Worm (Caenorhabditis elegans) whole organism, L3 larva: ENCODE data around the gene enol-1.
A peak's percentile ranks its signal among the peaks of the same experiment; 100 is the strongest.

Experiments used
- R02D3.7 ChIP-seq: fragments of 150-350 bp; optimal IDR thresholded peaks from 2 replicates; lab custom pipeline; 2014; ENCODE audit warnings: missing biosample characterization, missing genetic modification characterization
- ZK546.5 ChIP-seq: sonication (generic microtip); optimal IDR thresholded peaks from 2 replicates; lab custom pipeline; 2017; ENCODE audit warnings: missing biosample characterization, missing genetic modification characterization
- aly-2 ChIP-seq: fragments of 150-350 bp; optimal IDR thresholded peaks from 2 replicates; lab custom pipeline; 2014; ENCODE audit warnings: missing biosample characterization, missing genetic modification characterization
- ama-1 ChIP-seq: fragments of 150-350 bp; optimal IDR thresholded peaks from 2 replicates; lab custom pipeline; 2018
- ceh-16 ChIP-seq: sonication (generic microtip); optimal IDR thresholded peaks from 2 replicates; lab custom pipeline; 2017; ENCODE audit warnings: missing biosample characterization, missing genetic modification characterization
- ceh-28 ChIP-seq: fragments of 150-350 bp; optimal IDR thresholded peaks from 2 replicates; lab custom pipeline; 2014; ENCODE audit warnings: missing biosample characterization, missing genetic modification reagents, missing genetic modification characterization
- ceh-82 ChIP-seq: fragments of 150-350 bp; optimal IDR thresholded peaks from 2 replicates; lab custom pipeline; 2014; ENCODE audit warnings: missing biosample characterization, missing genetic modification characterization
- ceh-9 ChIP-seq: sonication (generic microtip); optimal IDR thresholded peaks from 2 replicates; lab custom pipeline; 2018; ENCODE audit warnings: missing biosample characterization, missing genetic modification characterization
- daf-12 ChIP-seq: fragments of 150-350 bp; optimal IDR thresholded peaks from 2 replicates; lab custom pipeline; 2014; ENCODE audit warnings: missing biosample characterization, missing genetic modification reagents, missing genetic modification characterization
- egl-27 ChIP-seq: sonication (generic microtip); optimal IDR thresholded peaks from 4 replicates; lab custom pipeline; 2017; ENCODE audit warnings: missing biosample characterization, missing genetic modification reagents, missing genetic modification characterization
- egl-5 ChIP-seq: fragments of 150-350 bp; optimal IDR thresholded peaks from 2 replicates; lab custom pipeline; 2017; ENCODE audit warnings: missing biosample characterization, missing genetic modification reagents, missing genetic modification characterization, inconsistent platforms
- elt-1 ChIP-seq: fragments of 150-350 bp; optimal IDR thresholded peaks from 2 replicates; lab custom pipeline; 2014; ENCODE audit warnings: missing biosample characterization, missing genetic modification characterization
- elt-2 ChIP-seq: sonication (generic microtip); optimal IDR thresholded peaks from 2 replicates; lab custom pipeline; 2016; ENCODE audit warnings: missing genetic modification reagents, mild to moderate bottlenecking, missing genetic modification characterization, missing compliant biosample characterization
- elt-3 ChIP-seq, 3 experiments: fragments of 150-350 bp in 1 of 3; sonication (generic microtip) in 2 of 3; optimal IDR thresholded peaks; 2 replicates in 2 of 3; 4 replicates in 1 of 3; lab custom pipeline; 2014 to 2017; ENCODE audit warnings: missing biosample characterization in 3 of 3, missing genetic modification characterization in 3 of 3
- eor-1 ChIP-seq, 2 experiments: fragments of 150-350 bp; optimal IDR thresholded peaks; 2 replicates each; lab custom pipeline; 2014 to 2018; ENCODE audit warnings: missing biosample characterization in 2 of 2, missing genetic modification characterization in 2 of 2
- fkh-10 ChIP-seq: sonication (generic microtip); optimal IDR thresholded peaks from 2 replicates; lab custom pipeline; 2017; ENCODE audit warnings: missing biosample characterization, missing genetic modification reagents, missing genetic modification characterization
- fkh-2 ChIP-seq: fragments of 150-350 bp; optimal IDR thresholded peaks from 2 replicates; lab custom pipeline; 2014; ENCODE audit warnings: missing biosample characterization, missing genetic modification reagents, missing genetic modification characterization
- fos-1 ChIP-seq: fragments of 150-350 bp; optimal IDR thresholded peaks from 2 replicates; lab custom pipeline; 2014; ENCODE audit warnings: missing biosample characterization, missing genetic modification characterization
- jun-1 ChIP-seq: fragments of 150-350 bp; optimal IDR thresholded peaks from 2 replicates; lab custom pipeline; 2014; ENCODE audit warnings: missing biosample characterization, missing genetic modification reagents, missing genetic modification characterization
- lin-15B ChIP-seq: fragments of 150-350 bp; optimal IDR thresholded peaks from 2 replicates; lab custom pipeline; 2014; ENCODE audit warnings: missing biosample characterization, missing genetic modification characterization
- lin-39 ChIP-seq: fragments of 150-350 bp; optimal IDR thresholded peaks from 2 replicates; lab custom pipeline; 2018; ENCODE audit warnings: missing biosample characterization, missing genetic modification reagents, missing genetic modification characterization
- mdl-1 ChIP-seq: fragments of 150-350 bp; optimal IDR thresholded peaks from 2 replicates; lab custom pipeline; 2014; ENCODE audit warnings: missing biosample characterization, missing genetic modification characterization
- mml-1 ChIP-seq: fragments of 150-350 bp; sonication (generic microtip); optimal IDR thresholded peaks from 3 replicates; lab custom pipeline; 2014; ENCODE audit warnings: missing biosample characterization, missing genetic modification characterization
- nfya-1 ChIP-seq: sonication (generic microtip); optimal IDR thresholded peaks from 2 replicates; lab custom pipeline; 2017; ENCODE audit warnings: missing genetic modification characterization, mild to moderate bottlenecking, missing compliant biosample characterization, antibody characterized with exemption, moderate library complexity; ENCODE audit not compliant: insufficient read depth
- nhr-11 ChIP-seq: fragments of 150-350 bp; optimal IDR thresholded peaks from 2 replicates; lab custom pipeline; 2014; ENCODE audit warnings: missing biosample characterization, missing genetic modification characterization
- nhr-23 ChIP-seq: fragments of 150-350 bp; optimal IDR thresholded peaks from 2 replicates; lab custom pipeline; 2014; ENCODE audit warnings: missing biosample characterization, missing genetic modification reagents, missing genetic modification characterization
- nhr-237 ChIP-seq: fragments of 150-350 bp; optimal IDR thresholded peaks from 2 replicates; lab custom pipeline; 2014; ENCODE audit warnings: missing biosample characterization, missing genetic modification characterization
- nhr-25 ChIP-seq: sonication (generic microtip); optimal IDR thresholded peaks from 2 replicates; lab custom pipeline; 2017; ENCODE audit warnings: missing biosample characterization, missing genetic modification characterization
- nhr-28 ChIP-seq: fragments of 150-350 bp; optimal IDR thresholded peaks from 2 replicates; lab custom pipeline; 2014; ENCODE audit warnings: missing biosample characterization, missing genetic modification characterization
- nhr-43 ChIP-seq: sonication (generic microtip); optimal IDR thresholded peaks from 2 replicates; lab custom pipeline; 2016; ENCODE audit warnings: mild to moderate bottlenecking, missing genetic modification characterization, missing compliant biosample characterization; ENCODE audit not compliant: poor library complexity, severe bottlenecking
- nhr-67 ChIP-seq: fragments of 150-350 bp; optimal IDR thresholded peaks from 2 replicates; lab custom pipeline; 2014; ENCODE audit warnings: missing biosample characterization, missing genetic modification characterization
- nhr-76 ChIP-seq: fragments of 150-350 bp; sonication (generic microtip); optimal IDR thresholded peaks from 5 replicates; lab custom pipeline; 2014; ENCODE audit warnings: missing biosample characterization, missing genetic modification characterization
- nhr-77 ChIP-seq: fragments of 150-350 bp; optimal IDR thresholded peaks from 2 replicates; lab custom pipeline; 2014; ENCODE audit warnings: missing biosample characterization, missing genetic modification characterization
- pha-4 ChIP-seq: fragments of 150-350 bp; optimal IDR thresholded peaks from 2 replicates; lab custom pipeline; 2014; ENCODE audit warnings: missing biosample characterization, missing genetic modification reagents, missing genetic modification characterization
- pqm-1 ChIP-seq: fragments of 150-350 bp; optimal IDR thresholded peaks from 2 replicates; lab custom pipeline; 2017; ENCODE audit warnings: missing biosample characterization, missing genetic modification characterization, inconsistent platforms
- sea-2 ChIP-seq: fragments of 150-350 bp; sonication (generic microtip); optimal IDR thresholded peaks from 4 replicates; lab custom pipeline; 2014; ENCODE audit warnings: missing biosample characterization, missing genetic modification reagents, missing genetic modification characterization
- skn-1 ChIP-seq: fragments of 150-350 bp; optimal IDR thresholded peaks from 2 replicates; lab custom pipeline; 2014; ENCODE audit warnings: missing biosample characterization, missing genetic modification characterization
- snpc-4 ChIP-seq: fragments of 150-350 bp; optimal IDR thresholded peaks from 2 replicates; lab custom pipeline; 2014; ENCODE audit warnings: missing biosample characterization, missing genetic modification characterization
- tbx-2 ChIP-seq: sonication (generic microtip); optimal IDR thresholded peaks from 2 replicates; lab custom pipeline; 2016; ENCODE audit warnings: mild to moderate bottlenecking, missing genetic modification characterization, missing compliant biosample characterization
- unc-39 ChIP-seq: sonication (generic microtip); optimal IDR thresholded peaks from 4 replicates; lab custom pipeline; 2017; ENCODE audit warnings: missing biosample characterization, missing genetic modification characterization
- zag-1 ChIP-seq: fragments of 150-350 bp; optimal IDR thresholded peaks from 2 replicates; lab custom pipeline; 2014; ENCODE audit warnings: missing biosample characterization, missing genetic modification characterization
- ztf-4 ChIP-seq: fragments of 150-350 bp; optimal IDR thresholded peaks from 2 replicates; lab custom pipeline; 2014; ENCODE audit warnings: missing biosample characterization, missing genetic modification characterization

Gene enol-1

ce11 chrII:8914654-8915053, 16.1 kb upstream of the enol-1 start:
- TF ChIP-seq elt-1 (no peak), elt-2 (tag; lab: Kevin White, UChicago) (peak; percentile 8), lin-15B (tag; lab: Kevin White, UChicago) (no peak), nhr-11 (tag; lab: Kevin White, UChicago) (no peak), nhr-237 (tag; lab: Kevin White, UChicago) (no peak), ztf-4 (no peak), nhr-25 (no peak), mml-1 (tag; lab: Kevin White, UChicago) (no peak)

- TF ChIP-seq R02D3.7 = no peak
- no peak for TF ChIP-seq nhr-237 (tag; lab: Kevin White, UChicago)
- no peak for TF ChIP-seq ZK546.5 (tag; lab: Kevin White, UChicago)
- TF ChIP-seq nhr-25 = no peak
- TF ChIP-seq elt-3 (tag; optimal IDR thresholded peaks at IDR 0.05; lab: Kevin White, UChicago) = no peak
- TF ChIP-seq lin-15B (tag; lab: Kevin White, UChicago) = no peak
- no peak for TF ChIP-seq jun-1 (tag; lab: Kevin White, UChicago)
- no peak for TF ChIP-seq pqm-1 (tag; lab: Kevin White, UChicago)
- no peak for TF ChIP-seq fkh-10 (GFP tag; lab: Kevin White, UChicago)
- TF ChIP-seq nfya-1 = no peak
- TF ChIP-seq egl-5 = no peak
- no peak for TF ChIP-seq snpc-4 (tag; lab: Kevin White, UChicago)
- no peak for TF ChIP-seq elt-1
- TF ChIP-seq skn-1 (tag; lab: Kevin White, UChicago) = no peak
- TF ChIP-seq nhr-28 (tag; lab: Kevin White, UChicago) = no peak
- no peak for TF ChIP-seq ceh-28
Observed at ce11 chrII:8916656-8917055, 14.1 kb upstream of the enol-1 start.

ce11 chrII:8917339-8917738, 13.5 kb upstream of the enol-1 start:
- TF ChIP-seq pha-4 = peak; percentile 27
- no peak for TF ChIP-seq lin-39 (tag; lab: Kevin White, UChicago)
- no peak for TF ChIP-seq R02D3.7
- no peak for TF ChIP-seq ceh-9 (tag; lab: Kevin White, UChicago)
- TF ChIP-seq mdl-1 (tag; lab: Kevin White, UChicago) = no peak
- TF ChIP-seq ama-1 (lab: Kevin White, UChicago) = no peak
- TF ChIP-seq fos-1 (tag; lab: Kevin White, UChicago) = no peak
- TF ChIP-seq pqm-1 (tag; lab: Kevin White, UChicago) = peak; percentile 1
- TF ChIP-seq snpc-4 (tag; lab: Kevin White, UChicago) = no peak
- TF ChIP-seq mml-1 (tag; lab: Kevin White, UChicago) = no peak
- no peak for TF ChIP-seq nhr-43 (tag; lab: Kevin White, UChicago)
- TF ChIP-seq unc-39 = no peak
- TF ChIP-seq nfya-1 = no peak
- TF ChIP-seq daf-12 = no peak
- no peak for TF ChIP-seq nhr-67 (tag; lab: Kevin White, UChicago)
- TF ChIP-seq elt-2 (tag; lab: Kevin White, UChicago) = peak; percentile 54
- no peak for TF ChIP-seq nhr-237 (tag; lab: Kevin White, UChicago)
- TF ChIP-seq aly-2 (tag; lab: Kevin White, UChicago) = no peak

- no peak for TF ChIP-seq nhr-43 (tag; lab: Kevin White, UChicago)
- TF ChIP-seq pha-4 = peak; percentile 27
Observed at ce11 chrII:8920315-8920714, 10.5 kb upstream of the enol-1 start.

ce11 chrII:8920955-8921354, 9.8 kb upstream of the enol-1 start:
- no peak for TF ChIP-seq elt-3 (tag; optimal IDR thresholded peaks at IDR 0.05; lab: Kevin White, UChicago)
- TF ChIP-seq nhr-237 (tag; lab: Kevin White, UChicago) = no peak
- no peak for TF ChIP-seq nhr-76 (tag; lab: Kevin White, UChicago)
- no peak for TF ChIP-seq elt-2 (tag; lab: Kevin White, UChicago)
- TF ChIP-seq fkh-2 (tag; lab: Kevin White, UChicago) = no peak
- TF ChIP-seq nhr-77 (tag; lab: Kevin White, UChicago) = no peak
- no peak for TF ChIP-seq egl-27 (tag; lab: Kevin White, UChicago)
- no peak for TF ChIP-seq zag-1
- no peak for TF ChIP-seq nfya-1
- no peak for TF ChIP-seq aly-2 (tag; lab: Kevin White, UChicago)
- no peak for TF ChIP-seq ceh-16 (tag; lab: Kevin White, UChicago)
- no peak for TF ChIP-seq skn-1 (tag; lab: Kevin White, UChicago)
- TF ChIP-seq ceh-82 (tag; lab: Kevin White, UChicago) = no peak
- no peak for TF ChIP-seq eor-1 (tag; optimal IDR thresholded peaks at IDR 0.05; lab: Kevin White, UChicago)
- no peak for TF ChIP-seq nhr-23 (tag; lab: Kevin White, UChicago)
- no peak for TF ChIP-seq sea-2 (GFP tag; lab: Kevin White, UChicago)
- TF ChIP-seq nhr-43 (tag; lab: Kevin White, UChicago) = no peak
- TF ChIP-seq tbx-2 (tag; lab: Kevin White, UChicago) = no peak
